Worm (Caenorhabditis elegans): ENCODE results near the gene nhx-6.
"Not testable (repeated sequence)": the region's sequence is repeated elsewhere in the genome, so short reads cannot be mapped to it uniquely, and the experiment has no call there.

DNA sequence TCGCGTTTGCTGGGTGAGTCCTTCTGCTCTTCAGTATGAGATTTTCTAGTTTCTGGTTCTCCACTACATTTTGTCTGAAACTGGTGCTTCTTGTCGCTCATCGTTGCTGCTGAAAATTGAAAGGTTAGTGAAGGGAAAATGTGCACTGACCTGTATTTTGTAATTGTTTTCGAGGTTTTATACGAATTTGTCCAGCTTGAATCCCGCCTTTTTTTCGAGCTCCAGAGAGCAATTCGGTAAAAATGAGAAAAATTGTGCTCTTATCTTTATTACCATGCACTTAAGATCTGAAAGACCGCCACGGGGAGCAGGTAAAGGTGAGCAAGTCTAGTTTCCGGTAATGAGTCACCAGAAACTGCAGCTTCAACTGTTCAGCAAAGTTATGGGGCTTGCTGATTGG, 42.8 kb upstream of the nhx-6 start, which contains the start of gene C08E3.15:
- TF ChIP-seq ama-1 (optimal IDR thresholded peaks at IDR 0.05); ceh-36 (tag; optimal IDR thresholded peaks at IDR 0.05); tra-4 (tag; optimal IDR thresholded peaks at IDR 0.05); flt-1 (GFP tag; IDR thresholded peaks at IDR 0.05); hmg-4 (GFP tag; optimal IDR thresholded peaks at IDR 0.05); ceh-13 (GFP tag; optimal IDR thresholded peaks at IDR 0.05); tbx-37 (GFP tag; conservative IDR thresholded peaks at IDR 0.05); hmbx-1 (tag; optimal IDR thresholded peaks at IDR 0.05); ets-7 (tag; optimal IDR thresholded peaks at IDR 0.05); sea-1 (GFP tag; conservative IDR thresholded peaks at IDR 0.05): not testable (repeated sequence)
